Worm (Caenorhabditis elegans): ENCODE measurements around the gene srd-5.

srd-5 gene

ce11 chrIV:5674435-5674834 is at the start of gene srd-5:
Gene srd-5, minus strand, starts transcription at chrIV:5674535.
- TF ChIP-seq scrt-1 (GFP tag; IDR thresholded peaks at IDR 0.05) (no peak), tra-4 (tag; optimal IDR thresholded peaks at IDR 0.05) (no peak)

- TF ChIP-seq flt-1 (GFP tag; IDR thresholded peaks at IDR 0.05) = no peak
Observed at ce11 chrIV:5723659-5724058, 49.3 kb upstream of the srd-5 start.

ce11 chrIV:5715341-5716112 is 41.2 kb upstream of the srd-5 start:
- TF ChIP-seq aly-1 (tag; optimal IDR thresholded peaks at IDR 0.05) (no peak), pes-1 (GFP tag; IDR thresholded peaks at IDR 0.05) (no peak), ceh-36 (tag; optimal IDR thresholded peaks at IDR 0.05) (no peak), B0310.2 (tag; optimal IDR thresholded peaks at IDR 0.05) (no peak), hmg-4 (GFP tag; optimal IDR thresholded peaks at IDR 0.05) (no peak), ets-7 (tag; optimal IDR thresholded peaks at IDR 0.05) (no peak), tra-4 (tag; optimal IDR thresholded peaks at IDR 0.05) (no peak), ceh-13 (GFP tag; optimal IDR thresholded peaks at IDR 0.05) (no peak), flt-1 (GFP tag; IDR thresholded peaks at IDR 0.05) (no peak)

ce11 chrIV:5708796-5709195 is 34.5 kb upstream of the srd-5 start, which contains the start of gene C55C3.1:
Gene C55C3.1, plus strand, starts transcription at chrIV:5709096.
- no peak for TF ChIP-seq flt-1 (GFP tag; IDR thresholded peaks at IDR 0.05)
- no peak for TF ChIP-seq aly-1 (tag; optimal IDR thresholded peaks at IDR 0.05)
- TF ChIP-seq tra-4 (tag; optimal IDR thresholded peaks at IDR 0.05) = no peak
- no peak for TF ChIP-seq ceh-13 (GFP tag; optimal IDR thresholded peaks at IDR 0.05)
- TF ChIP-seq hnd-1 (tag; optimal IDR thresholded peaks at IDR 0.05) = no peak
- TF ChIP-seq ama-1 (optimal IDR thresholded peaks at IDR 0.05) = no peak
- TF ChIP-seq sea-1 (GFP tag; conservative IDR thresholded peaks at IDR 0.05) = no peak

ce11 chrIV:5706603-5707002 is 32.3 kb upstream of the srd-5 start:
- TF ChIP-seq flt-1 (GFP tag; IDR thresholded peaks at IDR 0.05) = no peak
- no peak for TF ChIP-seq hnd-1 (tag; optimal IDR thresholded peaks at IDR 0.05)
- no peak for TF ChIP-seq hmg-4 (GFP tag; optimal IDR thresholded peaks at IDR 0.05)
- TF ChIP-seq hmbx-1 (tag; optimal IDR thresholded peaks at IDR 0.05) = no peak
- no peak for TF ChIP-seq scrt-1 (GFP tag; IDR thresholded peaks at IDR 0.05)
- no peak for TF ChIP-seq tra-4 (tag; optimal IDR thresholded peaks at IDR 0.05)
- no peak for TF ChIP-seq tbx-11 (GFP tag; IDR thresholded peaks at IDR 0.05)

- TF ChIP-seq tbx-37 (GFP tag; conservative IDR thresholded peaks at IDR 0.05) = no peak
Observed at ce11 chrIV:5703917-5704316, 29.6 kb upstream of the srd-5 start.

- no peak for TF ChIP-seq F13C5.2 (tag; optimal IDR thresholded peaks at IDR 0.05)
- no peak for TF ChIP-seq ama-1 (optimal IDR thresholded peaks at IDR 0.05)
- TF ChIP-seq tbx-11 (GFP tag; IDR thresholded peaks at IDR 0.05) = no peak
- no peak for TF ChIP-seq scrt-1 (GFP tag; IDR thresholded peaks at IDR 0.05)
- no peak for TF ChIP-seq tra-4 (tag; optimal IDR thresholded peaks at IDR 0.05)
- TF ChIP-seq hnd-1 (tag; optimal IDR thresholded peaks at IDR 0.05) = no peak
- no peak for TF ChIP-seq flt-1 (GFP tag; IDR thresholded peaks at IDR 0.05)
- TF ChIP-seq aly-1 (tag; optimal IDR thresholded peaks at IDR 0.05) = no peak
- TF ChIP-seq sea-1 (GFP tag; conservative IDR thresholded peaks at IDR 0.05) = no peak
- no peak for TF ChIP-seq B0310.2 (tag; optimal IDR thresholded peaks at IDR 0.05)
- TF ChIP-seq ceh-13 (GFP tag; optimal IDR thresholded peaks at IDR 0.05) = no peak
- no peak for TF ChIP-seq hmg-4 (GFP tag; optimal IDR thresholded peaks at IDR 0.05)
Observed at ce11 chrIV:5703443-5703842, 29.1 kb upstream of the srd-5 start, which contains the start of the genes C55C3.73 and perm-5. Gene C55C3.73, minus strand, starts transcription at chrIV:5703451. Gene perm-5, minus strand, starts transcription at chrIV:5703468.

- no peak for TF ChIP-seq ceh-36 (tag; optimal IDR thresholded peaks at IDR 0.05)
- TF ChIP-seq hmbx-1 (tag; optimal IDR thresholded peaks at IDR 0.05) = no peak
- TF ChIP-seq pes-1 (GFP tag; IDR thresholded peaks at IDR 0.05) = no peak
- TF ChIP-seq F13C5.2 (tag; optimal IDR thresholded peaks at IDR 0.05) = no peak
- no peak for TF ChIP-seq tbx-37 (GFP tag; conservative IDR thresholded peaks at IDR 0.05)
- no peak for TF ChIP-seq hnd-1 (tag; optimal IDR thresholded peaks at IDR 0.05)
- no peak for TF ChIP-seq B0310.2 (tag; optimal IDR thresholded peaks at IDR 0.05)
- no peak for TF ChIP-seq tbx-11 (GFP tag; IDR thresholded peaks at IDR 0.05)
- no peak for TF ChIP-seq flt-1 (GFP tag; IDR thresholded peaks at IDR 0.05)
- no peak for TF ChIP-seq sea-1 (GFP tag; conservative IDR thresholded peaks at IDR 0.05)
- no peak for TF ChIP-seq aly-1 (tag; optimal IDR thresholded peaks at IDR 0.05)
Observed at ce11 chrIV:5701646-5702045, 27.3 kb upstream of the srd-5 start.

- TF ChIP-seq flt-1 (GFP tag; IDR thresholded peaks at IDR 0.05) (no peak), hmbx-1 (tag; optimal IDR thresholded peaks at IDR 0.05) (no peak), tbx-37 (GFP tag; conservative IDR thresholded peaks at IDR 0.05) (no peak), tra-4 (tag; optimal IDR thresholded peaks at IDR 0.05) (no peak), sea-1 (GFP tag; conservative IDR thresholded peaks at IDR 0.05) (no peak), aly-1 (tag; optimal IDR thresholded peaks at IDR 0.05) (no peak), hnd-1 (tag; optimal IDR thresholded peaks at IDR 0.05) (no peak), tbx-11 (GFP tag; IDR thresholded peaks at IDR 0.05) (no peak), scrt-1 (GFP tag; IDR thresholded peaks at IDR 0.05) (no peak)
Observed at ce11 chrIV:5700372-5700771, 26.0 kb upstream of the srd-5 start.
